Fruit fly (Drosophila melanogaster) whole organism, pupa: ENCODE data around the gene CG9222.

Experiments used
- CG12605 ChIP-seq: fragments of 200-800 bp; sonication (Bioruptor generic); IDR thresholded peaks from 2 replicates; pipeline ENCODE4 v1.3.6; 2022; ENCODE audit warnings: missing biosample characterization, missing genetic modification characterization
- CG13204 ChIP-seq: fragments of 200-800 bp; sonication (Bioruptor generic); optimal IDR thresholded peaks from 2 replicates; lab custom pipeline; 2018; ENCODE audit warnings: missing biosample characterization, mild to moderate bottlenecking, missing genetic modification characterization, moderate library complexity
- CG15710 ChIP-seq: fragments of 200-800 bp; sonication (Bioruptor generic); optimal IDR thresholded peaks from 2 replicates; lab custom pipeline; 2018; ENCODE audit warnings: missing biosample characterization, mild to moderate bottlenecking, missing genetic modification characterization, moderate library complexity
- CG8301 ChIP-seq: fragments of 200-800 bp; sonication (Bioruptor generic); optimal IDR thresholded peaks from 2 replicates; lab custom pipeline; 2018; ENCODE audit warnings: missing biosample characterization, mild to moderate bottlenecking, missing genetic modification characterization
- Ets98B ChIP-seq: fragments of 200-800 bp; sonication (Bioruptor generic); IDR thresholded peaks from 2 replicates; pipeline ENCODE4 v1.3.6; 2022; ENCODE audit warnings: missing biosample characterization, missing genetic modification characterization
- Pif1B ChIP-seq: fragments of 200-800 bp; sonication (Bioruptor generic); optimal IDR thresholded peaks from 3 replicates; lab custom pipeline; 2016; ENCODE audit warnings: missing biosample characterization, missing genetic modification characterization
- Snoo ChIP-seq: fragments of 200-800 bp; sonication (Bioruptor generic); optimal IDR thresholded peaks from 3 replicates; lab custom pipeline; 2017; ENCODE audit warnings: missing biosample characterization, mild to moderate bottlenecking, missing genetic modification characterization, inconsistent platforms
- rn ChIP-seq: fragments of 200-800 bp; sonication (Bioruptor generic); IDR thresholded peaks from 2 replicates; pipeline ENCODE4 v1.3.6; 2022; ENCODE audit warnings: missing biosample characterization, missing genetic modification characterization

DNA sequence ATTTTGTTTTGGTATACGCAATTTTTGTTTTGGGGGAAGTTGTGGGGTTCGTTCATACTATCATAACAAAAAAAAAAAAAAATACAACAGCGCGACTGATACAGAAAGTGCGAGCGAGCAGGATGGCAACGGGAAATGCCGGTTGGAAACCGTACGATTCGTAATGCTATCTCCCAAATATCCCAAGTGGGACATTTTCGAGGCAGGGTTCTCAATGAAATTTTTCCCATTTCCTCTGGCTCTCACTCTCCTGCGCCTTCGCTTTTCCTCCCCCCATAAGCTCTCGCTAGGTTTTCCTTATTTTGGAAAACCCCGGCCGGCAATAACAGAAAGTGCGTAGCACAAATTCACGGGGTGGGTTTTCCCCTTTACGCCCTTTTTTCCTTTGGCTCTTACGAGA lies 38.5 kb upstream of the CG9222 start:
- TF ChIP-seq Snoo (tag; lab: Kevin White, UChicago) (no peak), CG12605 (GFP tag; lab: Robert Waterston, UW) (no peak), Ets98B (GFP tag; lab: Robert Waterston, UW) (no peak), CG15710 (tag; lab: Kevin White, UChicago) (no peak), CG8301 (tag; lab: Kevin White, UChicago) (no peak), rn (no peak), Pif1B (GFP tag; lab: Kevin White, UChicago) (no peak), CG13204 (GFP tag; lab: Kevin White, UChicago) (no peak)
